Fruit fly (Drosophila melanogaster) whole organism, embryonic: ENCODE results near the gene r2d2.
A peak's percentile ranks its signal among the peaks of the same experiment; 100 is the strongest.

ENCODE experiments used
- Ada2b ChIP-seq: fragments of 200-800 bp; sonication (Bioruptor generic); IDR thresholded peaks from 2 replicates; pipeline ENCODE4 v1.3.6; 2022; ENCODE audit warnings: missing biosample characterization, missing genetic modification characterization
- Atf3 ChIP-seq: fragments of 200-800 bp; sonication (Bioruptor generic); optimal IDR thresholded peaks from 3 replicates; lab custom pipeline; 2016; ENCODE audit warnings: missing biosample characterization, missing genetic modification characterization
- C15 ChIP-seq: fragments of 200-800 bp; sonication (Bioruptor generic); IDR thresholded peaks from 3 replicates; pipeline ENCODE4 v1.3.6; 2022; ENCODE audit warnings: missing biosample characterization, missing genetic modification characterization
- CG10274 ChIP-seq: fragments of 200-800 bp; sonication (Bioruptor generic); optimal IDR thresholded peaks from 3 replicates; lab custom pipeline; 2017; ENCODE audit warnings: missing biosample characterization, mild to moderate bottlenecking, missing genetic modification characterization
- CG12104 ChIP-seq: fragments of 200-800 bp; sonication (Bioruptor generic); optimal IDR thresholded peaks from 3 replicates; lab custom pipeline; 2016; ENCODE audit warnings: missing biosample characterization, missing genetic modification characterization
- CG13424 ChIP-seq: fragments of 200-800 bp; sonication (Bioruptor generic); optimal IDR thresholded peaks from 2 replicates; lab custom pipeline; 2019; ENCODE audit warnings: missing biosample characterization, mild to moderate bottlenecking, missing genetic modification characterization, moderate library complexity
- CG13624 ChIP-seq: fragments of 200-800 bp; sonication (Bioruptor generic); optimal IDR thresholded peaks from 2 replicates; lab custom pipeline; 2016; ENCODE audit warnings: missing biosample characterization, missing genetic modification characterization
- CG1529 ChIP-seq: fragments of 200-800 bp; sonication (Bioruptor generic); optimal IDR thresholded peaks from 3 replicates; lab custom pipeline; 2018; ENCODE audit warnings: missing biosample characterization, missing genetic modification characterization
- CG17359 ChIP-seq: fragments of 200-800 bp; sonication (Bioruptor generic); optimal IDR thresholded peaks from 3 replicates; lab custom pipeline; 2018; ENCODE audit warnings: missing biosample characterization, mild to moderate bottlenecking, missing genetic modification characterization, moderate library complexity
- CG17361 ChIP-seq: fragments of 200-800 bp; sonication (Bioruptor generic); IDR thresholded peaks from 3 replicates; pipeline ENCODE4 v1.3.6; 2022; ENCODE audit warnings: missing biosample characterization, missing genetic modification characterization
- CG18262 ChIP-seq: fragments of 200-800 bp; optimal IDR thresholded peaks from 3 replicates; lab custom pipeline; 2019; ENCODE audit warnings: missing biosample characterization, mild to moderate bottlenecking, missing genetic modification characterization, moderate library complexity
- CG2129 ChIP-seq: fragments of 200-800 bp; sonication (Bioruptor generic); IDR thresholded peaks from 2 replicates; pipeline ENCODE4 v1.3.6; 2022; ENCODE audit warnings: missing biosample characterization, missing genetic modification characterization; ENCODE audit not compliant: partially characterized antibody
- CG31441 ChIP-seq: fragments of 200-800 bp; sonication (Bioruptor generic); IDR thresholded peaks from 2 replicates; pipeline ENCODE4 v1.3.6; 2022; ENCODE audit warnings: missing biosample characterization, missing genetic modification characterization
- CG33557 ChIP-seq: fragments of 200-800 bp; sonication (Bioruptor generic); optimal IDR thresholded peaks from 2 replicates; lab custom pipeline; 2019; ENCODE audit warnings: missing biosample characterization, mild to moderate bottlenecking, missing genetic modification characterization, moderate library complexity
- CG3838 ChIP-seq: fragments of 200-800 bp; sonication (Bioruptor generic); optimal IDR thresholded peaks from 3 replicates; lab custom pipeline; 2016; ENCODE audit warnings: missing biosample characterization, missing genetic modification characterization
- CG4424 ChIP-seq: fragments of 200-800 bp; sonication (Bioruptor generic); optimal IDR thresholded peaks from 3 replicates; lab custom pipeline; 2016; ENCODE audit warnings: missing biosample characterization, missing genetic modification characterization
- CG5953 ChIP-seq: fragments of 200-800 bp; sonication (Bioruptor generic); IDR thresholded peaks from 2 replicates; pipeline ENCODE4 v1.3.6; 2022; ENCODE audit warnings: missing biosample characterization, missing genetic modification characterization
- CG8765 ChIP-seq: fragments of 200-800 bp; sonication (Bioruptor generic); IDR thresholded peaks from 2 replicates; pipeline ENCODE4 v1.3.6; 2022; ENCODE audit warnings: missing biosample characterization, missing genetic modification characterization
- CG8924 ChIP-seq: fragments of 200-800 bp; optimal IDR thresholded peaks from 3 replicates; lab custom pipeline; 2019; ENCODE audit warnings: missing biosample characterization, mild to moderate bottlenecking, missing genetic modification characterization, moderate library complexity
- CG9797 ChIP-seq: fragments of 200-800 bp; sonication (Bioruptor generic); optimal IDR thresholded peaks from 3 replicates; lab custom pipeline; 2018; ENCODE audit warnings: missing biosample characterization, mild to moderate bottlenecking, missing genetic modification characterization
- Chrac-16 ChIP-seq: fragments of 200-800 bp; sonication (Bioruptor generic); optimal IDR thresholded peaks from 3 replicates; lab custom pipeline; 2016; ENCODE audit warnings: missing biosample characterization, missing genetic modification characterization
- D ChIP-seq, 2 experiments: fragments of 200-800 bp in 1 of 2; fragments of >200 bp in 1 of 2; sonication (Bioruptor generic) in 1 of 2; optimal IDR thresholded peaks; 2 replicates in 1 of 2; 3 replicates in 1 of 2; lab custom pipeline; 2017; ENCODE audit warnings: mild to moderate bottlenecking in 1 of 2, missing biosample characterization in 1 of 2, missing genetic modification characterization in 1 of 2, missing genetic modification reagents in 1 of 2
- Dfd ChIP-seq, 2 experiments: fragments of >200 bp; optimal IDR thresholded peaks; 2 replicates each; lab custom pipeline; 2017; ENCODE audit warnings: missing biosample characterization in 2 of 2, missing genetic modification characterization in 2 of 2
- Dip2 ChIP-seq: fragments of 200-800 bp; sonication (Bioruptor generic); IDR thresholded peaks from 2 replicates; pipeline ENCODE4 v1.3.6; 2022; ENCODE audit warnings: missing biosample characterization, missing genetic modification characterization
- Fer1 ChIP-seq: fragments of 200-800 bp; sonication (Bioruptor generic); optimal IDR thresholded peaks from 2 replicates; lab custom pipeline; 2017; ENCODE audit warnings: missing biosample characterization, mild to moderate bottlenecking, missing genetic modification characterization
- Gsc ChIP-seq: fragments of 200-800 bp; sonication (Bioruptor generic); IDR thresholded peaks from 2 replicates; pipeline ENCODE4 v1.3.6; 2022; ENCODE audit warnings: missing biosample characterization, missing genetic modification characterization
- HLH54F ChIP-seq: fragments of 200-800 bp; sonication (Bioruptor generic); optimal IDR thresholded peaks from 3 replicates; lab custom pipeline; 2016; ENCODE audit warnings: missing biosample characterization, missing genetic modification characterization
- Lhr ChIP-seq: fragments of 200-800 bp; sonication (Bioruptor generic); optimal IDR thresholded peaks from 3 replicates; lab custom pipeline; 2017; ENCODE audit warnings: mild to moderate bottlenecking, missing biosample characterization, missing genetic modification reagents, missing genetic modification characterization
- Tbp ChIP-seq: fragments of >200 bp; optimal IDR thresholded peaks from 2 replicates; lab custom pipeline; 2018; ENCODE audit warnings: missing biosample characterization, missing genetic modification characterization
- al ChIP-seq: fragments of 200-800 bp; sonication (Bioruptor generic); IDR thresholded peaks from 2 replicates; pipeline ENCODE4 v1.3.6; 2022; ENCODE audit warnings: missing biosample characterization, missing genetic modification characterization
- danr ChIP-seq: fragments of 200-800 bp; sonication (Bioruptor generic); IDR thresholded peaks from 2 replicates; pipeline ENCODE4 v1.3.6; 2022; ENCODE audit warnings: missing biosample characterization, missing genetic modification characterization
- emc ChIP-seq: fragments of 200-800 bp; sonication (Bioruptor generic); optimal IDR thresholded peaks from 2 replicates; lab custom pipeline; 2016; ENCODE audit warnings: missing biosample characterization, missing genetic modification characterization
- fd3F ChIP-seq: fragments of 200-800 bp; sonication (Bioruptor generic); optimal IDR thresholded peaks from 2 replicates; lab custom pipeline; 2018; ENCODE audit warnings: missing biosample characterization, mild to moderate bottlenecking, missing genetic modification characterization, moderate library complexity
- fru ChIP-seq: fragments of >200 bp; optimal IDR thresholded peaks from 2 replicates; lab custom pipeline; 2017
- grau ChIP-seq: fragments of 200-800 bp; optimal IDR thresholded peaks from 3 replicates; lab custom pipeline; 2019; ENCODE audit warnings: missing biosample characterization, mild to moderate bottlenecking, missing genetic modification characterization, moderate library complexity
- hbn ChIP-seq: fragments of 200-800 bp; sonication (Bioruptor generic); IDR thresholded peaks from 2 replicates; pipeline ENCODE4 v1.3.6; 2022; ENCODE audit warnings: missing biosample characterization, missing genetic modification characterization; ENCODE audit not compliant: partially characterized antibody
- hth ChIP-seq: fragments of >200 bp; optimal IDR thresholded peaks from 2 replicates; lab custom pipeline; 2017; ENCODE audit warnings: inconsistent platforms
- klu ChIP-seq: fragments of 200-800 bp; sonication (Bioruptor generic); IDR thresholded peaks from 2 replicates; pipeline ENCODE4 v1.3.6; 2022; ENCODE audit warnings: missing biosample characterization, missing genetic modification characterization
- lmd ChIP-seq: fragments of 200-800 bp; sonication (Bioruptor generic); IDR thresholded peaks from 2 replicates; pipeline ENCODE4 v1.3.6; 2022; ENCODE audit warnings: missing biosample characterization, missing genetic modification characterization
- lola ChIP-seq, 3 experiments: fragments of >200 bp in 2 of 3; fragments of 200-800 bp in 1 of 3; sonication (Bioruptor generic) in 1 of 3; optimal IDR thresholded peaks; 2 replicates each; lab custom pipeline; 2017 to 2019; ENCODE audit warnings: missing biosample characterization in 3 of 3, missing genetic modification characterization in 3 of 3, mild to moderate bottlenecking in 1 of 3, moderate library complexity in 1 of 3
- nau ChIP-seq: fragments of 200-800 bp; sonication (Bioruptor generic); optimal IDR thresholded peaks from 3 replicates; lab custom pipeline; 2017; ENCODE audit warnings: missing biosample characterization, mild to moderate bottlenecking, missing genetic modification characterization, missing genetic modification reagents
- nom ChIP-seq: fragments of 200-800 bp; sonication (Bioruptor generic); optimal IDR thresholded peaks from 2 replicates; lab custom pipeline; 2017; ENCODE audit warnings: missing biosample characterization, missing genetic modification characterization, mild to moderate bottlenecking, moderate library complexity, missing genetic modification reagents
- phol ChIP-seq: fragments of 200-800 bp; sonication (Bioruptor generic); optimal IDR thresholded peaks from 3 replicates; lab custom pipeline; 2018; ENCODE audit warnings: missing biosample characterization, mild to moderate bottlenecking, missing genetic modification characterization, moderate library complexity
- pros ChIP-seq: fragments of 200-800 bp; sonication (Bioruptor generic); optimal IDR thresholded peaks from 3 replicates; lab custom pipeline; 2019; ENCODE audit warnings: missing biosample characterization, mild to moderate bottlenecking, missing genetic modification characterization, moderate library complexity
- psq ChIP-seq: fragments of 200-800 bp; sonication (Bioruptor generic); optimal IDR thresholded peaks from 2 replicates; lab custom pipeline; 2017; ENCODE audit warnings: missing biosample characterization, missing genetic modification characterization
- ro ChIP-seq: fragments of 200-800 bp; sonication (Bioruptor generic); IDR thresholded peaks from 2 replicates; pipeline ENCODE4 v1.3.6; 2022; ENCODE audit warnings: missing biosample characterization, missing genetic modification characterization
- sc ChIP-seq, 3 experiments: fragments of >200 bp in 2 of 3; fragments of 200-800 bp in 1 of 3; sonication (Bioruptor generic) in 1 of 3; optimal IDR thresholded peaks; 2 replicates in 2 of 3; 3 replicates in 1 of 3; lab custom pipeline; 2017; ENCODE audit warnings: mild to moderate bottlenecking in 1 of 3, missing biosample characterization in 1 of 3, missing genetic modification characterization in 1 of 3, missing genetic modification reagents in 1 of 3
- slbo ChIP-seq: fragments of 200-800 bp; sonication (Bioruptor generic); IDR thresholded peaks from 2 replicates; pipeline ENCODE4 v1.3.6; 2022; ENCODE audit warnings: missing biosample characterization, missing genetic modification characterization
- slp2 ChIP-seq: fragments of 200-800 bp; sonication (Bioruptor generic); optimal IDR thresholded peaks from 2 replicates; lab custom pipeline; 2016; ENCODE audit warnings: missing biosample characterization, missing genetic modification characterization
- sna ChIP-seq: fragments of 200-800 bp; sonication (Bioruptor generic); IDR thresholded peaks from 2 replicates; pipeline ENCODE4 v1.3.6; 2022; ENCODE audit warnings: missing biosample characterization, missing genetic modification characterization; ENCODE audit not compliant: partially characterized antibody
- ttk ChIP-seq: fragments of 200-800 bp; sonication (Bioruptor generic); IDR thresholded peaks from 2 replicates; pipeline ENCODE4 v2.1.2; 2022; ENCODE audit warnings: missing biosample characterization, missing genetic modification characterization
- z ChIP-seq: fragments of 200-800 bp; sonication (Bioruptor generic); IDR thresholded peaks from 3 replicates; pipeline ENCODE4 v1.3.6; 2022; ENCODE audit warnings: missing biosample characterization, missing genetic modification characterization

The r2d2 gene

dm6 chr2L:7809699-7810088 is 9.7 kb downstream of the r2d2 start (continued):
- no peak for TF ChIP-seq CG17359 (tag; lab: Kevin White, UChicago)
- TF ChIP-seq Lhr, result no peak
- no peak for TF ChIP-seq sc (optimal IDR thresholded peaks at IDR 0.05; lab: Kevin White, UChicago)
- TF ChIP-seq sc (GFP tag; optimal IDR thresholded peaks at IDR 0.05; lab: Kevin White, UChicago), result no peak
- no peak for TF ChIP-seq CG3838 (GFP tag; lab: Kevin White, UChicago)
- TF ChIP-seq CG18262, result no peak
- no peak for TF ChIP-seq HLH54F (GFP tag; lab: Kevin White, UChicago)
- no peak for TF ChIP-seq Tbp (GFP tag; lab: Kevin White, UChicago)
- no peak for TF ChIP-seq CG33557 (GFP tag; lab: Kevin White, UChicago)
- no peak for TF ChIP-seq Dip2 (GFP tag; lab: Robert Waterston, UW)
- TF ChIP-seq ro, result no peak
- TF ChIP-seq CG5953 (GFP tag; lab: Robert Waterston, UW), result no peak
- TF ChIP-seq CG9797 (GFP tag; lab: Kevin White, UChicago), result peak; percentile 23
- no peak for TF ChIP-seq Gsc (GFP tag; lab: Robert Waterston, UW)
- TF ChIP-seq pros, result peak; percentile 49
- no peak for TF ChIP-seq CG17361 (GFP tag; lab: Robert Waterston, UW)
- no peak for TF ChIP-seq CG2129
- no peak for TF ChIP-seq CG4424 (GFP tag; lab: Kevin White, UChicago)
- TF ChIP-seq D (optimal IDR thresholded peaks at IDR 0.05; lab: Kevin White, UChicago), result no peak
- TF ChIP-seq D (GFP tag; optimal IDR thresholded peaks at IDR 0.05; lab: Kevin White, UChicago), result no peak
- TF ChIP-seq phol (tag; lab: Kevin White, UChicago), result no peak
- no peak for TF ChIP-seq slp2 (GFP tag; lab: Kevin White, UChicago)
- no peak for TF ChIP-seq CG1529 (GFP tag; lab: Kevin White, UChicago)
- TF ChIP-seq CG13624, result peak; percentile 61
- TF ChIP-seq grau (tag; lab: Kevin White, UChicago), result peak; percentile 70
- TF ChIP-seq CG8765 (GFP tag; lab: Robert Waterston, UW), result no peak
- TF ChIP-seq lola (GFP tag; optimal IDR thresholded peaks at IDR 0.05; lab: Kevin White, UChicago), result no peak
- no peak for TF ChIP-seq Chrac-16 (GFP tag; lab: Kevin White, UChicago)
- TF ChIP-seq nom (GFP tag; lab: Kevin White, UChicago), result peak; percentile 56
- no peak for TF ChIP-seq klu
- TF ChIP-seq CG12104, result no peak
- no peak for TF ChIP-seq CG31441 (GFP tag; lab: Robert Waterston, UW)
- peak; percentile 26 for TF ChIP-seq hbn
- no peak for TF ChIP-seq psq (GFP tag; lab: Kevin White, UChicago)
- TF ChIP-seq sna (GFP tag; lab: Robert Waterston, UW), result no peak
- TF ChIP-seq ttk (GFP tag; lab: Robert Waterston, UW), result no peak
- no peak for TF ChIP-seq Dfd (GFP tag; optimal IDR thresholded peaks at IDR 0.05; lab: Kevin White, UChicago)
- no peak for TF ChIP-seq CG13424 (tag; lab: Kevin White, UChicago)
- TF ChIP-seq Atf3 (GFP tag; lab: Kevin White, UChicago), result no peak
- TF ChIP-seq lmd (GFP tag; lab: Robert Waterston, UW), result no peak
- TF ChIP-seq nau, result no peak
- peak; percentile 11 for TF ChIP-seq CG8924 (tag; lab: Kevin White, UChicago)
- no peak for TF ChIP-seq emc (GFP tag; lab: Kevin White, UChicago)
- 0 out of 2 replicates have a peak, but pooled peaks have one; percentile 10 for TF ChIP-seq slbo (GFP tag; lab: Robert Waterston, UW)
- no peak for TF ChIP-seq al (GFP tag; lab: Robert Waterston, UW)
- no peak for TF ChIP-seq danr (GFP tag; lab: Robert Waterston, UW)
- no peak for TF ChIP-seq fru (lab: Kevin White, UChicago)
- peak; percentile 66; the same call in 2 of the 3 replicates for TF ChIP-seq z (GFP tag; lab: Robert Waterston, UW)
- TF ChIP-seq Ada2b (GFP tag; lab: Robert Waterston, UW), result no peak
- TF ChIP-seq CG10274, result no peak
- no peak for TF ChIP-seq C15 (GFP tag; lab: Robert Waterston, UW)
- peak; percentile 46 for TF ChIP-seq Fer1
- TF ChIP-seq fd3F (GFP tag; lab: Kevin White, UChicago), result no peak
- TF ChIP-seq hth, result no peak
